Fruit fly (Drosophila melanogaster) whole organism, embryonic: ENCODE measurements around the gene Dred.

Source experiments
- CG11504 ChIP-seq: fragments of 200-800 bp; sonication (Bioruptor generic); optimal IDR thresholded peaks from 3 replicates; lab custom pipeline; 2019; ENCODE audit warnings: missing biosample characterization, mild to moderate bottlenecking, missing genetic modification characterization, moderate library complexity
- CG12769 ChIP-seq: fragments of 200-800 bp; sonication (Bioruptor generic); optimal IDR thresholded peaks from 2 replicates; lab custom pipeline; 2019; ENCODE audit warnings: missing biosample characterization, mild to moderate bottlenecking, missing genetic modification characterization, moderate library complexity
- CG13296 ChIP-seq: fragments of 200-800 bp; sonication (Bioruptor generic); optimal IDR thresholded peaks from 3 replicates; lab custom pipeline; 2018; ENCODE audit warnings: missing biosample characterization, mild to moderate bottlenecking, missing genetic modification characterization
- CG13424 ChIP-seq: fragments of 200-800 bp; sonication (Bioruptor generic); optimal IDR thresholded peaks from 2 replicates; lab custom pipeline; 2019; ENCODE audit warnings: missing biosample characterization, mild to moderate bottlenecking, missing genetic modification characterization, moderate library complexity
- CG13894 ChIP-seq: fragments of 200-800 bp; sonication (Bioruptor generic); optimal IDR thresholded peaks from 3 replicates; lab custom pipeline; 2018; ENCODE audit warnings: missing biosample characterization, mild to moderate bottlenecking, missing genetic modification characterization, moderate library complexity
- CG15269 ChIP-seq: fragments of 200-800 bp; sonication (Bioruptor generic); optimal IDR thresholded peaks from 2 replicates; lab custom pipeline; 2018; ENCODE audit warnings: missing biosample characterization, mild to moderate bottlenecking, missing genetic modification characterization, moderate library complexity
- CG17912 ChIP-seq: fragments of 200-800 bp; sonication (Bioruptor generic); optimal IDR thresholded peaks from 2 replicates; lab custom pipeline; 2018; ENCODE audit warnings: missing biosample characterization, mild to moderate bottlenecking, missing genetic modification characterization
- CG18764 ChIP-seq: fragments of 200-800 bp; sonication (Bioruptor generic); optimal IDR thresholded peaks from 3 replicates; lab custom pipeline; 2016; ENCODE audit warnings: missing biosample characterization, missing genetic modification characterization
- CG2678 ChIP-seq: fragments of 200-800 bp; sonication (Bioruptor generic); optimal IDR thresholded peaks from 3 replicates; lab custom pipeline; 2019; ENCODE audit warnings: missing biosample characterization, mild to moderate bottlenecking, missing genetic modification characterization, moderate library complexity
- CG32767 ChIP-seq: fragments of 200-800 bp; sonication (Bioruptor generic); IDR thresholded peaks from 2 replicates; pipeline ENCODE4 v1.3.6; 2022; ENCODE audit warnings: missing biosample characterization, missing genetic modification characterization
- CG3281 ChIP-seq: fragments of 200-800 bp; sonication (Bioruptor generic); optimal IDR thresholded peaks from 3 replicates; lab custom pipeline; 2017; ENCODE audit warnings: missing biosample characterization, mild to moderate bottlenecking, missing genetic modification characterization
- CG6791 ChIP-seq: fragments of 200-800 bp; sonication (Bioruptor generic); IDR thresholded peaks from 3 replicates; pipeline ENCODE4 v1.3.6; 2022; ENCODE audit warnings: missing biosample characterization, missing genetic modification characterization; ENCODE audit not compliant: partially characterized antibody
- CG8290 ChIP-seq, 3 experiments: fragments of 200-800 bp; sonication (Bioruptor generic); optimal IDR thresholded peaks; 2 replicates each; lab custom pipeline; 2016 to 2019; ENCODE audit warnings: missing biosample characterization in 3 of 3, missing genetic modification characterization in 3 of 3, mild to moderate bottlenecking in 2 of 3, moderate library complexity in 1 of 3
- CG9437 ChIP-seq: fragments of 200-800 bp; sonication (Bioruptor generic); optimal IDR thresholded peaks from 2 replicates; lab custom pipeline; 2018; ENCODE audit warnings: missing biosample characterization, mild to moderate bottlenecking, missing genetic modification characterization
- D19A ChIP-seq: fragments of 200-800 bp; optimal IDR thresholded peaks from 3 replicates; lab custom pipeline; 2019; ENCODE audit warnings: missing biosample characterization, mild to moderate bottlenecking, missing genetic modification characterization, moderate library complexity
- Deaf1 ChIP-seq: fragments of 200-800 bp; optimal IDR thresholded peaks from 3 replicates; lab custom pipeline; 2019; ENCODE audit warnings: missing biosample characterization, mild to moderate bottlenecking, missing genetic modification characterization, moderate library complexity
- Drgx ChIP-seq: fragments of 200-800 bp; sonication (Bioruptor generic); IDR thresholded peaks from 2 replicates; pipeline ENCODE4 v1.3.6; 2022; ENCODE audit warnings: missing biosample characterization, missing genetic modification characterization
- Fer1 ChIP-seq: fragments of 200-800 bp; sonication (Bioruptor generic); optimal IDR thresholded peaks from 2 replicates; lab custom pipeline; 2017; ENCODE audit warnings: missing biosample characterization, mild to moderate bottlenecking, missing genetic modification characterization
- Med ChIP-seq: fragments of 200-800 bp; sonication (Bioruptor generic); peaks from one replicate; lab custom pipeline; 2016; ENCODE audit warnings: missing biosample characterization, missing genetic modification characterization, mild to moderate bottlenecking, inconsistent platforms, moderate library complexity
- Meics ChIP-seq: fragments of 200-800 bp; sonication (Bioruptor generic); optimal IDR thresholded peaks from 2 replicates; lab custom pipeline; 2017; ENCODE audit warnings: missing biosample characterization, mild to moderate bottlenecking, missing genetic modification characterization
- Myb ChIP-seq: fragments of 200-800 bp; sonication (Bioruptor generic); optimal IDR thresholded peaks from 2 replicates; lab custom pipeline; 2016; ENCODE audit warnings: missing biosample characterization, missing genetic modification characterization
- Oaz ChIP-seq: fragments of 200-800 bp; sonication (Bioruptor generic); IDR thresholded peaks from 2 replicates; pipeline ENCODE4 v1.3.6; 2022; ENCODE audit warnings: missing biosample characterization, missing genetic modification characterization
- Optix ChIP-seq: fragments of 200-800 bp; sonication (Bioruptor generic); IDR thresholded peaks from 3 replicates; pipeline ENCODE4 v1.3.6; 2022; ENCODE audit warnings: missing biosample characterization, missing genetic modification characterization
- PHDP ChIP-seq: fragments of 200-800 bp; sonication (Bioruptor generic); optimal IDR thresholded peaks from 3 replicates; lab custom pipeline; 2018; ENCODE audit warnings: missing biosample characterization, mild to moderate bottlenecking, missing genetic modification characterization, moderate library complexity
- Spps ChIP-seq: fragments of 200-800 bp; sonication (Bioruptor generic); optimal IDR thresholded peaks from 2 replicates; lab custom pipeline; 2018; ENCODE audit warnings: missing biosample characterization, mild to moderate bottlenecking, missing genetic modification characterization
- TFAM ChIP-seq: fragments of 200-800 bp; sonication (Bioruptor generic); optimal IDR thresholded peaks from 2 replicates; lab custom pipeline; 2017; ENCODE audit warnings: missing biosample characterization, missing genetic modification characterization, inconsistent platforms
- Xbp1 ChIP-seq: fragments of 200-800 bp; sonication (Bioruptor generic); optimal IDR thresholded peaks from 3 replicates; lab custom pipeline; 2016; ENCODE audit warnings: missing biosample characterization, mild to moderate bottlenecking, missing genetic modification characterization
- ash1 ChIP-seq: fragments of 200-800 bp; sonication (Bioruptor generic); optimal IDR thresholded peaks from 2 replicates; lab custom pipeline; 2018; ENCODE audit warnings: missing biosample characterization, mild to moderate bottlenecking, missing genetic modification characterization
- ato ChIP-seq: fragments of 200-800 bp; sonication (Bioruptor generic); IDR thresholded peaks from 2 replicates; pipeline ENCODE4 v1.3.6; 2022; ENCODE audit warnings: missing biosample characterization, missing genetic modification characterization; ENCODE audit not compliant: partially characterized antibody
- az2 ChIP-seq: fragments of 200-800 bp; sonication (Bioruptor generic); optimal IDR thresholded peaks from 3 replicates; lab custom pipeline; 2016; ENCODE audit warnings: missing biosample characterization, missing genetic modification characterization
- bowl ChIP-seq: fragments of 200-800 bp; sonication (Bioruptor generic); IDR thresholded peaks from 2 replicates; pipeline ENCODE4 v1.3.6; 2022; ENCODE audit warnings: missing biosample characterization, missing genetic modification characterization
- cas ChIP-seq: fragments of 200-800 bp; sonication (Bioruptor generic); IDR thresholded peaks from 2 replicates; pipeline ENCODE4 v1.3.6; 2022; ENCODE audit warnings: missing biosample characterization, missing genetic modification characterization
- chn ChIP-seq: fragments of 200-800 bp; sonication (Bioruptor generic); optimal IDR thresholded peaks from 2 replicates; lab custom pipeline; 2016; ENCODE audit warnings: missing biosample characterization, missing genetic modification characterization
- dysf ChIP-seq: fragments of 200-800 bp; sonication (Bioruptor generic); IDR thresholded peaks from 3 replicates; pipeline ENCODE4 v1.3.6; 2022; ENCODE audit warnings: missing biosample characterization, missing genetic modification characterization
- fd96Cb ChIP-seq: fragments of 200-800 bp; sonication (Bioruptor generic); optimal IDR thresholded peaks from 2 replicates; lab custom pipeline; 2018; ENCODE audit warnings: missing biosample characterization, mild to moderate bottlenecking, missing genetic modification characterization, moderate library complexity
- ftz-f1 ChIP-seq: fragments of 200-800 bp; sonication (Bioruptor generic); optimal IDR thresholded peaks from 2 replicates; lab custom pipeline; 2016; ENCODE audit warnings: missing biosample characterization, missing genetic modification characterization
- gro ChIP-seq: fragments of 200-800 bp; sonication (Bioruptor generic); optimal IDR thresholded peaks from 2 replicates; lab custom pipeline; 2016; ENCODE audit warnings: missing biosample characterization, missing genetic modification characterization
- gsb ChIP-seq: fragments of 200-800 bp; sonication (Bioruptor generic); IDR thresholded peaks from 2 replicates; pipeline ENCODE4 v1.3.6; 2022; ENCODE audit warnings: missing biosample characterization, missing genetic modification characterization
- her ChIP-seq: fragments of 200-800 bp; sonication (Bioruptor generic); optimal IDR thresholded peaks from 2 replicates; lab custom pipeline; 2016; ENCODE audit warnings: missing biosample characterization, missing genetic modification characterization
- nau ChIP-seq: fragments of 200-800 bp; sonication (Bioruptor generic); optimal IDR thresholded peaks from 3 replicates; lab custom pipeline; 2017; ENCODE audit warnings: missing biosample characterization, mild to moderate bottlenecking, missing genetic modification characterization, missing genetic modification reagents
- pzg ChIP-seq: fragments of 200-800 bp; sonication (Bioruptor generic); optimal IDR thresholded peaks from 3 replicates; lab custom pipeline; 2018; ENCODE audit warnings: missing biosample characterization, mild to moderate bottlenecking, missing genetic modification characterization, moderate library complexity
- schlank ChIP-seq: fragments of 200-800 bp; sonication (Bioruptor generic); optimal IDR thresholded peaks from 2 replicates; lab custom pipeline; 2018; ENCODE audit warnings: missing biosample characterization, mild to moderate bottlenecking, missing genetic modification characterization
- sens ChIP-seq: fragments of 200-800 bp; sonication (Bioruptor generic); peaks from one replicate; lab custom pipeline; 2016; ENCODE audit warnings: missing biosample characterization, missing genetic modification characterization
- wor ChIP-seq: fragments of 200-800 bp; sonication (Bioruptor generic); IDR thresholded peaks from 2 replicates; pipeline ENCODE4 v1.3.6; 2022; ENCODE audit warnings: missing biosample characterization, missing genetic modification characterization

Dred gene

dm6 chr3L:19503770-19504169 is 40.2 kb downstream of the Dred start, which contains the start of gene CG9452:
CG9452 (minus strand) TSS chr3L:19503870.
- TF ChIP-seq Drgx (GFP tag; lab: Robert Waterston, UW) (no peak), Spps (tag; lab: Kevin White, UChicago) (no peak), CG18764 (GFP tag; lab: Kevin White, UChicago) (no peak)

dm6 chr3L:19500698-19501097 is 43.3 kb downstream of the Dred start, which contains the start of gene CG9451:
CG9451 (minus strand) TSS chr3L:19500798.
- no peak for TF ChIP-seq Oaz (GFP tag; lab: Robert Waterston, UW)
- no peak for TF ChIP-seq nau (GFP tag; lab: Kevin White, UChicago)
- TF ChIP-seq CG9437 (GFP tag; lab: Kevin White, UChicago): no peak
- TF ChIP-seq Myb: no peak

- TF ChIP-seq Fer1 (GFP tag; lab: Kevin White, UChicago) (peak; percentile 2), CG13424 (tag; lab: Kevin White, UChicago) (no peak), bowl (GFP tag; lab: Robert Waterston, UW) (no peak), gsb (0 out of 2 replicates have a peak, but pooled peaks have one; percentile 21), CG3281 (GFP tag; lab: Kevin White, UChicago) (peak; percentile 22), Deaf1 (tag; lab: Kevin White, UChicago) (no peak), chn (GFP tag; lab: Kevin White, UChicago) (no peak), az2 (GFP tag; lab: Kevin White, UChicago) (no peak), CG13894 (peak; percentile 11), CG12769 (tag; lab: Kevin White, UChicago) (peak; percentile 21), ato (GFP tag; lab: Robert Waterston, UW) (no peak), Xbp1 (GFP tag; lab: Kevin White, UChicago) (no peak), CG8290 (GFP tag; optimal IDR thresholded peaks at IDR 0.05; lab: Kevin White, UChicago) (no peak), CG8290 (tag; optimal IDR thresholded peaks at IDR 0.05; lab: Kevin White, UChicago) (peak in 1 of 2 experiments; percentile 27), CG2678 (tag; lab: Kevin White, UChicago) (peak; percentile 40), gro (GFP tag; lab: Kevin White, UChicago) (no peak), CG15269 (peak; percentile 26), CG13296 (GFP tag; lab: Kevin White, UChicago) (peak; percentile 7), ftz-f1 (no peak), dysf (GFP tag; lab: Robert Waterston, UW) (no peak), Med (GFP tag; lab: Kevin White, UChicago) (peak; percentile 62)
Measured at dm6 chr3L:19499334-19499733, 44.7 kb downstream of the Dred start.

- no peak for TF ChIP-seq wor (GFP tag; lab: Robert Waterston, UW)
- TF ChIP-seq schlank (tag; lab: Kevin White, UChicago): no peak
- TF ChIP-seq CG17912 (GFP tag; lab: Kevin White, UChicago): no peak
- no peak for TF ChIP-seq her (GFP tag; lab: Kevin White, UChicago)
- TF ChIP-seq Optix (GFP tag; lab: Robert Waterston, UW): no peak
- no peak for TF ChIP-seq pzg
- peak; percentile 34 for TF ChIP-seq sens (GFP tag; lab: Kevin White, UChicago)
- no peak for TF ChIP-seq D19A (tag; lab: Kevin White, UChicago)
- no peak for TF ChIP-seq TFAM (GFP tag; lab: Kevin White, UChicago)
- no peak for TF ChIP-seq fd96Cb (tag; lab: Kevin White, UChicago)
- TF ChIP-seq Meics (GFP tag; lab: Kevin White, UChicago): no peak
- TF ChIP-seq ash1 (GFP tag; lab: Kevin White, UChicago): no peak
- peak; percentile 29 for TF ChIP-seq PHDP (tag; lab: Kevin White, UChicago)
- no peak for TF ChIP-seq CG32767 (GFP tag; lab: Robert Waterston, UW)
- TF ChIP-seq Med (GFP tag; lab: Kevin White, UChicago): peak; percentile 30
- TF ChIP-seq CG6791 (GFP tag; lab: Robert Waterston, UW): no peak
- TF ChIP-seq CG11504 (tag; lab: Kevin White, UChicago): no peak
- TF ChIP-seq CG9437 (GFP tag; lab: Kevin White, UChicago): peak; percentile 12
- no peak for TF ChIP-seq cas (GFP tag; lab: Robert Waterston, UW)
Measured at dm6 chr3L:19497623-19498022, 46.4 kb downstream of the Dred start, which contains the start of gene CG9449. CG9449 (minus strand) TSS chr3L:19497723.
